Fruit fly (Drosophila melanogaster): Measurements from ENCODE around the gene DIP-zeta.

DIP-zeta gene

dm6 chr2L:9071094-9071612 is at the start of gene DIP-zeta:
DIP-zeta (minus strand) TSS chr2L:9071164.
- no peak for TF ChIP-seq cic (GFP tag; optimal IDR thresholded peaks at IDR 0.05)
- TF ChIP-seq CG33017 (tag; optimal IDR thresholded peaks at IDR 0.05) = no peak
- TF ChIP-seq ovo (GFP tag; optimal IDR thresholded peaks at IDR 0.05) = no peak
- TF ChIP-seq Mnt (GFP tag; optimal IDR thresholded peaks at IDR 0.05) = no peak
- TF ChIP-seq CG7101 (tag; optimal IDR thresholded peaks at IDR 0.05) = no peak

dm6 chr2L:9111514-9111913 is 40.5 kb upstream of the DIP-zeta start, which contains the start of gene Or30a:
Or30a (plus strand) TSS chr2L:9111814.
- TF ChIP-seq CG33017 (tag; optimal IDR thresholded peaks at IDR 0.05) = no peak

dm6 chr2L:9097263-9097662 is 26.3 kb upstream of the DIP-zeta start, which contains the start of gene CG31609:
CG31609 (plus strand) TSS chr2L:9097563.
- TF ChIP-seq kay (GFP tag; ENCODE audit: borderline replicate concordance) (no peak), Clk (GFP tag; optimal IDR thresholded peaks at IDR 0.05) (no peak), CG7101 (tag; optimal IDR thresholded peaks at IDR 0.05) (no peak), CG11617 (GFP tag; optimal IDR thresholded peaks at IDR 0.05) (no peak), CG12768 (GFP tag; optimal IDR thresholded peaks at IDR 0.05) (no peak), bab1 (GFP tag; optimal IDR thresholded peaks at IDR 0.05) (no peak), ovo (GFP tag; optimal IDR thresholded peaks at IDR 0.05) (no peak), CG1620 (GFP tag; optimal IDR thresholded peaks at IDR 0.05) (no peak), tj (GFP tag; optimal IDR thresholded peaks at IDR 0.05) (no peak), Crg-1 (GFP tag; optimal IDR thresholded peaks at IDR 0.05) (no peak), CG14711 (tag; optimal IDR thresholded peaks at IDR 0.05) (no peak), Hr96 (GFP tag; optimal IDR thresholded peaks at IDR 0.05) (no peak)

dm6 chr2L:9089543-9090088 is 18.7 kb upstream of the DIP-zeta start:
- no peak for TF ChIP-seq cnc (optimal IDR thresholded peaks at IDR 0.05)
- TF ChIP-seq CG11617 (GFP tag; optimal IDR thresholded peaks at IDR 0.05) = no peak
- no peak for TF ChIP-seq pad (GFP tag; optimal IDR thresholded peaks at IDR 0.05)
- no peak for TF ChIP-seq Crg-1 (GFP tag; optimal IDR thresholded peaks at IDR 0.05)
- no peak for TF ChIP-seq cic (GFP tag; optimal IDR thresholded peaks at IDR 0.05)
- TF ChIP-seq CG7045 (GFP tag; optimal IDR thresholded peaks at IDR 0.05) = no peak
- no peak for TF ChIP-seq CG33017 (tag; optimal IDR thresholded peaks at IDR 0.05)
- TF ChIP-seq CG1620 (GFP tag; optimal IDR thresholded peaks at IDR 0.05) = no peak
- no peak for TF ChIP-seq Mnt (GFP tag; optimal IDR thresholded peaks at IDR 0.05)

- TF ChIP-seq bab1 (GFP tag; optimal IDR thresholded peaks at IDR 0.05) (no peak), Crg-1 (GFP tag; optimal IDR thresholded peaks at IDR 0.05) (no peak), cnc (optimal IDR thresholded peaks at IDR 0.05) (no peak), Mnt (GFP tag; optimal IDR thresholded peaks at IDR 0.05) (no peak), ovo (GFP tag; optimal IDR thresholded peaks at IDR 0.05) (no peak)
Measured at dm6 chr2L:9083807-9084206, 12.8 kb upstream of the DIP-zeta start, which contains the start of gene Toll-4. Toll-4 (plus strand) TSS chr2L:9084107.

dm6 chr2L:9082750-9083149 is 11.8 kb upstream of the DIP-zeta start:
- no peak for TF ChIP-seq cnc (optimal IDR thresholded peaks at IDR 0.05)
- TF ChIP-seq pad (GFP tag; optimal IDR thresholded peaks at IDR 0.05) = peak; percentile 61

dm6 chr2L:9076821-9077220 is 5.9 kb upstream of the DIP-zeta start, which contains the start of gene CG12439:
CG12439 (plus strand) TSS chr2L:9077121.
- TF ChIP-seq Mnt (GFP tag; optimal IDR thresholded peaks at IDR 0.05) = no peak
- no peak for TF ChIP-seq ovo (GFP tag; optimal IDR thresholded peaks at IDR 0.05)
- no peak for TF ChIP-seq Hr96 (GFP tag; optimal IDR thresholded peaks at IDR 0.05)
- TF ChIP-seq CG7101 (tag; optimal IDR thresholded peaks at IDR 0.05) = no peak
- TF ChIP-seq Clk (GFP tag; optimal IDR thresholded peaks at IDR 0.05) = no peak
- no peak for TF ChIP-seq pad (GFP tag; optimal IDR thresholded peaks at IDR 0.05)

- TF ChIP-seq cic (GFP tag; optimal IDR thresholded peaks at IDR 0.05) (no peak), bab1 (GFP tag; optimal IDR thresholded peaks at IDR 0.05) (no peak), pad (GFP tag; optimal IDR thresholded peaks at IDR 0.05) (no peak), CG7045 (GFP tag; optimal IDR thresholded peaks at IDR 0.05) (no peak), ovo (GFP tag; optimal IDR thresholded peaks at IDR 0.05) (no peak), CG11617 (GFP tag; optimal IDR thresholded peaks at IDR 0.05) (no peak), Crg-1 (GFP tag; optimal IDR thresholded peaks at IDR 0.05) (no peak), Mnt (GFP tag; optimal IDR thresholded peaks at IDR 0.05) (no peak), CG7101 (tag; optimal IDR thresholded peaks at IDR 0.05) (no peak), kay (GFP tag; ENCODE audit: borderline replicate concordance) (no peak), toe (GFP tag; optimal IDR thresholded peaks at IDR 0.05) (no peak), CG33017 (tag; optimal IDR thresholded peaks at IDR 0.05) (no peak), CG14711 (tag; optimal IDR thresholded peaks at IDR 0.05) (no peak), Hr96 (GFP tag; optimal IDR thresholded peaks at IDR 0.05) (no peak), cnc (optimal IDR thresholded peaks at IDR 0.05) (no peak), CG1620 (GFP tag; optimal IDR thresholded peaks at IDR 0.05) (no peak)
Measured at dm6 chr2L:9067124-9067523, 3.8 kb downstream of the DIP-zeta start.
